Fruit fly (Drosophila melanogaster) ovary, adult (tissue): Measurements from ENCODE around the gene Cul3.

Experiments used
- CG17801 ChIP-seq: fragments of 200-800 bp; optimal IDR thresholded peaks from 2 replicates; lab custom pipeline; 2019; ENCODE audit warnings: missing biosample characterization, mild to moderate bottlenecking, missing genetic modification characterization, moderate library complexity; ENCODE audit not compliant: partially characterized antibody

Gene Cul3

dm6 chr2L:15271757-15272589 lies at the start of gene Cul3:
Gene Cul3, minus strand, starts transcription at chr2L:15272024.
- no peak for TF ChIP-seq CG17801 (GFP tag; lab: Kevin White, UChicago)

DNA sequence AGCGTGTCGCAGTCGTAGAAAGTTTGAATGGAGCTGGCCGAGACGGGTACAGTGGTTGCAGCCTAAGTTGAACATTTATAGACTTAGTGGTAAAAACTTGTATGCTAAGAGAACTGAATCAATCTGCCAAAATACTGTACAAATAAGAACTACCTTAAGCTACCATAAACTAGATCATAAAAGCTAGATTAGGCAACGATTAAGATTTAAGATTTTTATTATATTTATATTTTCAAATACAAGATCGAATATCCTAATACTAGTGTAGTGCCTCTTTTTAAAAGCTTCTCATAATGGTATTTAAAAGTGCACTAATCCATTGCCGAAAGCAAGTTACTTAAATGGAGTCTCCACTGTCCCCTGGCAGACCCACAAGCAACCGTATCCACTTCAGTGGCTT lies 49.6 kb upstream of the Cul3 start:
- no peak for TF ChIP-seq CG17801 (GFP tag; lab: Kevin White, UChicago)

- TF ChIP-seq CG17801 (GFP tag; lab: Kevin White, UChicago), result no peak
Measured at dm6 chr2L:15319874-15320273, 48.0 kb upstream of the Cul3 start.

DNA sequence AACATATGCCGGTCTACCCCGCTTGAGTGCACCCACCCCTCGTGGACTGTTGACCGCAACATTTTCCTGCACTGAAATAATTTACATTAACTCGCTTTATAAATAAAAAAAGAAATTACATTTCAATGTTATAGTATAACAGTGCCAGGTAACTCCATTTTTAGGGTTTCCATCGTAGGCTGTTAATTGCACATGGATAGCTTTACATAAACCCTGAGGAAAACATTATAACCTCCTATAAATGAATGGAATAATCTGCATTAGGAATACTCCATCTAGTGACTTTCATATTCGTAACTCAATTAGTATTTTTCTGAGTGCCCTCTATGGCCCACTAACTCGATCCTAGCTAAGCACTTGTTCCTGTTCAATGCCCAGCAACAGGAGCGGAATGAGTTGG lies 47.4 kb upstream of the Cul3 start:
- TF ChIP-seq CG17801 (GFP tag; lab: Kevin White, UChicago), result no peak

DNA sequence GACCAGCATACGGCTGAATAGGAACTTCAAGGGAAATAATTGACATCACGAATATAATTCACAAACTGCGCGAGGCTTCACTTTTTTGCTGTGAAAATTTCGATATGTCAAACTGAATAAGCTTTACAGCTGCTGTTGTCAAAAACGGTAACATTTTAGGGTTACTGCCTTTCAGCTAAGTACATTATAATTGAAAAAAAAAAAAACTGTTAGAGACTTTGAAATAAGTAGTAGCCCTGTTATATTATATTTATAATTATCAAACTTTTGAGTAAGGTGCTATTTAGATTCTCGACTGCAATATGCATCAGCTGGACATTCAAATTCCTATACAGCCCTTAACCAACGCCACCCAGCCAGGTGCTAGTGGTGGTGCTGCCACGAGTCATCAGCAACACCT lies 47.0 kb upstream of the Cul3 start, which contains the start of gene nht:
Gene nht, minus strand, starts transcription at position 101 of the 400 bp plus-strand sequence.
- TF ChIP-seq CG17801 (GFP tag; lab: Kevin White, UChicago), result no peak

DNA sequence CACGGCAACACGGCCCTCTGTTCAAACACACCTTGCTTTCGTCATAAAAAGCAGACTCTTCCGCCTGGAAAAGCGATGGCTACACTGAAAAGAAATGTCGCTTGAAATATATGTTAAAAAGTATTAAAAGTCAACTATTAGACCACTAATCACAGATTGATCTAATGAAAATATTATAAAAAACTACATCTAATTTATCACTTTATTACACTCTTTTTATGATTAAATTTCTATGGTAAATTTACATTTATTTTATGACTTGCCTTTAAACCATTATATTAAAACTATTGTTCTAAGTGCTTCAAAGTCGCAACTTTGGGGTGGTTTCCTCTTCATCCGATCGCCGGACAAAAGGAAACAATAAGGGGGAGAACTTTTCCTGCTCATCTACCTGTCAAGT lies 44.6 kb upstream of the Cul3 start:
- no peak for TF ChIP-seq CG17801 (GFP tag; lab: Kevin White, UChicago)

- no peak for TF ChIP-seq CG17801 (GFP tag; lab: Kevin White, UChicago)
Measured at dm6 chr2L:15314903-15315302, 43.1 kb upstream of the Cul3 start.

dm6 chr2L:15306802-15307201 lies 35.0 kb upstream of the Cul3 start:
- TF ChIP-seq CG17801 (GFP tag; lab: Kevin White, UChicago), result no peak

DNA sequence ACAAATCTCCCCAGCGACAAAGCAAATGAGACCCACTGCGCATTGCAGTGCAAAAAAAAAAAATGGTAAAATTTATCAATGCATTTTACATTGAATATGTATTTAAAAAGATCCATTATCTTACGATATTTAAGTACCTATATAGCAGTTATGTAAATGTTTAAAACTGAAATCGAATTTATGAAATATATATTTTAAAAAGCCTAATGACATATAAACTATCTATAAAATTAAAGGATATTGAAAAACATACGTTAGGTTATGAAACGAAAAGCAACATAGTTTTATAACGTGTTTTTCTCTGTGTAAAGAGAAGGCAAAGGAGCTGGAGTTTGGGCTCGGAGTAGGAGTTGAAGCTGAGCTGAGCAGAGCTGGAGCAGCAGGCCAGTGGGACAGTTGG lies 32.5 kb upstream of the Cul3 start:
- TF ChIP-seq CG17801 (GFP tag; lab: Kevin White, UChicago), result no peak

DNA sequence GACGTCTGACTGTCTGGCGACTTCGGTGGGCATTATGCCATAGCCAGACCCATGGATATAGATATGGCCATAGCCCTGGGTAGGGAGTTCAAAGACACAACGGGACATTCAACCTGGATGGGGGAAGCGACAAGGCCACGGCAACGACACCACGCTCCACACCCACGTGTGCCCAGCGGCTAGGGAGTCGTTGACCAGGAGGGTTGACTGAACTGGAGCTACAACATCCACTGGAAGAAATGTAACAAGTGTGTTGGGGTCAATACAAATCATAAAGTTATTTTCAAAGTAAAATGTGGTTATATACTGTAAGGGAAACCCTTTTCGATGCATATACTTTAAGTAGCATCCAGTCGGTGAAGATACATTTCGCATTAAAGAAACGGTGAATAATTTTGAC lies 30.0 kb upstream of the Cul3 start:
- no peak for TF ChIP-seq CG17801 (GFP tag; lab: Kevin White, UChicago)

DNA sequence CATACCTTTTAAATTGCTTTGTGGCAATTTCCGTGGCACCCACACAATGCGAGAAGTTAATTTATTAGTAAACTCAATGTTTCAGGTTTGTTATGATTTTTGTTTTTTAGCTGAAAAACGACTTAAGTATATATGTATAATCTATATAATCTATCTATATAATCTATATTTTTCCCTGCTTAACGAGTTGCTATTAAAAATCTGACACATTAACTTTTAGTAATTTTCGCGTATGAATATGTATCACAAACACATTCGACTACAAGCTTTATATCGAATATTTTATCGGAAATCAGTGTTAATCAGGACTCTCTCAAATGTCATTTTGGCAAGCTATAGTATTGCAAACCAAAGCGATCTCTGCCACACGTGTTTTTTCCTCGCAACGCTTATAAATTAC lies 25.7 kb upstream of the Cul3 start, which contains the start of gene CG15262:
Gene CG15262, plus strand, starts transcription at position 301 of the 400 bp plus-strand sequence.
- TF ChIP-seq CG17801 (GFP tag; lab: Kevin White, UChicago), result no peak

dm6 chr2L:15292139-15292538 lies 20.3 kb upstream of the Cul3 start, which contains the start of gene CG15260:
Gene CG15260, minus strand, starts transcription at chr2L:15292239.
- no peak for TF ChIP-seq CG17801 (GFP tag; lab: Kevin White, UChicago)

DNA sequence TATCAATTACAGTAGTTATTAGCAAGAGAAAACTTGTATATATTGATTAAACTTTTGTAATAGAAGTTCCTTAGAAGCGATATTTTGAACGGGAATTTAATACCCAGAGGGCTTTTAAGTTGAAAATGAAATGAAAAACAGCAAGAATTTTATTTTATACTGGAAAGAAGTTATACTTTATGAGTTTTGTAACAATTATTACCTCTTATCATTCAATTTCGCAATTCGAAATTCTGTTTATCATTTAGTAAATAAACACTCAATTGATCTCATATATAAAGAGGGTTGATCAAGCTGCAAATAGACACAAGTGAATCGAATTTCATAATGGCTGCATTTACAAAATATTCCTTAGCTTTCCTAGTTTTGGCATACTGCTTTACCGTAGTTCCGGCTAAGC lies 12.9 kb upstream of the Cul3 start, which contains the start of gene CG15263:
Gene CG15263, plus strand, starts transcription at position 301 of the 400 bp plus-strand sequence.
- no peak for TF ChIP-seq CG17801 (GFP tag; lab: Kevin White, UChicago)

DNA sequence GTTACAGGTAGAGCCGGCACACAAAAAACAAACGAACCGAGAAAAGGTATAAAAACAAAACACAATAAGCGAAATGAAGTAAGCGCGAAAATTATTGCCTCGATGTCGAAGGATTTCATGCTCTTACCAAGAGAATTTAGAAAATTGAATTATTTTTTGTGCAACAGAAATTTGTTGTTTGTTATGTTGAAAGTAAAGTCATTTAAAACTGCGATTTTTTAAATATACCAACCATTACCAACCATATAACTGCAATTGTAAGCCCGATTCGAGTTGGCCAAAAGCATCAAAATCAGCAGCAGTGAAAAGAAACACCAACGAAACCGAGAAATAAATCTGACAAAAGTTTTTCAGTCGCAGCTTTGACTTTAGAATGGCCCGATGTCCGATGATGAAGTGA lies 9.2 kb upstream of the Cul3 start:
- TF ChIP-seq CG17801 (GFP tag; lab: Kevin White, UChicago), result no peak

DNA sequence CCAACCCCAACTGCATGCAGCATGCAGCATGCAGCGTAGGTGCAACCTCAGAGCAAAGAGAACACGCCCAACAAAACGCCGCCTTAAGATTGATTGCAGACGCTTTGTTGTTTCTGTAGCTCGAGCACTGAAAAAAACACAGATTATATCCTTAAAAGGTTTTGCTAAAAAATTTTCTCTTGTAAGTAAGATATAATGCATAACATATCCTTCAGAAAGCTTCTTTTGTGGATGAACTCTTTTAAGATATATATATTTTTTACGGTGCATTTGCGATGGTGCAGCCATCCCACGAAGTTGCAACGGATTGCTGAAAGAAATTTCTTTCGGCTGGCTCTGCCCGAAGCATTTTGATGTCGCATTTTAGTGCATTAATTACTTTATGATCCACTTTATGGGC lies 4.0 kb upstream of the Cul3 start:
- no peak for TF ChIP-seq CG17801 (GFP tag; lab: Kevin White, UChicago)

DNA sequence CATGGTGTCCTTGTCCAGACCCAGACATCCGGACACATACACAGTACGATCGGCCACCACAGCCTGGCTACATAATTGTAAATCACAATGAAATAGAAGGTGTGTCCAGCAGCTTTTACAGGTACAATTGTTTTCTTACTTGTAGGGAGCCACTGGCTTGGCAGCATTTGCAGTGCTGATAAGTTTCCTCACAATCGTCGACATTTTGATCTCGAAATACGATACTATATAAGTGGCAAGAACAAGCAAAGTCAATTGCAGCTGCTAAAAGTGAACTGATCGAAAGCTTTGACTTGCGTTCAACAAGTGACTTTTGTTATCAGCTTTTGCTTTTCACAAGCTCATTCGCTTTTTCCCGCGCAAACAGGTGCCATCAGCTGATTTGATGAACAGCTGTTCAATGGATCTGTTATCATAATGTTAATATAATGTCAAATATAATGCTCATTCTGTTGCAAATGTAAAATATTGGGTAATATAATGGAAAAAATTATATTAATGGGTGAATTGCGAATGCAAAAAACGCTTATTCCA lies 3.0 kb upstream of the Cul3 start, which contains the start of gene UK114:
Gene UK114, minus strand, starts transcription at position 309 of the 534 bp plus-strand sequence.
- TF ChIP-seq CG17801 (GFP tag; lab: Kevin White, UChicago), result no peak
